Fruit fly (Drosophila melanogaster): ENCODE results near the gene btd.

btd gene

DNA sequence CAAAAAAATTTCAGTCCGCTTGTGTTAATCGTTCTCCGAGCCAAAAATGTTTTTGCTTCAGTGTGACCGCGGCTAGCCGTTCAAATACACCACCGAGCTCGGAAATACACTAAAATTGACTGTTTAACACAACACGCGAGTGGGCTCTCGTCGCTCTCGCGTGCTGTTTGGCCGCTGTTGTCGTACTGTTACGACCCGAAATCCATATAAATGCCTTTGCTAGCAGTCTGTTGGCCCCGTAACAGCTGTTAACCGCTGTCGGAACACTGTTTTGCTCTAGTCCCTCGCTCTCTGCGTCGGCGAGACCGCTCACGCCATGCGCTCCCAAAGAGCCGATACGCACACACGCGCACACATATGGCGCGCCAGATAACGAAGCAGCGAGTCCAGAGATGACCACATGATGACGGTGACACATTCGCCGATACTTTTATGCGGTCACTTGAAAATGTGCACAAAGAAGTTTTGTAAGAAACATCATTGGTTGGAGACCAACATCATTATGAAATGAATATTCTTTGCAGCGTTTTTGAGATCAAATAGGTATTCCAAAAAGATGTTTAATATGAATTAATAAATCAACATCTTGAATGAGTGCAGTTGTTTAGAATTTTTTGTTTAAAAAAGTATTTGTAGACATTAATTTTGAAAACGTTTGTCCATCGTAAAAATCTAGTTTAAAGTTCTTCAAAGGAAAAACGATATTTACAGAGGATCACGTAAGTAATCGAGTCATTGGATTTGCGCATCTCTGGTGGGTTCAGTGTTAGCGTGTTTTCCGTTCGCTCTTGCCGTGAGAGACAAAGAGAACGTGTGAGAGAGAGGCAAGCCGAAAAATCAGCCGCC, 8.2 kb upstream of the btd start (continued):
- peak; percentile 24 for TF ChIP-seq eyg (GFP tag; optimal IDR thresholded peaks at IDR 0.05)
- no peak for TF ChIP-seq prd (optimal IDR thresholded peaks at IDR 0.05)
- TF ChIP-seq prd (GFP tag; IDR thresholded peaks at IDR 0.05): peak; percentile 35; the same call in 2 of the 3 replicates
- TF ChIP-seq emc (GFP tag; optimal IDR thresholded peaks at IDR 0.05): no peak
- no peak for TF ChIP-seq CG12071 (GFP tag; optimal IDR thresholded peaks at IDR 0.05)
- no peak for TF ChIP-seq CG4707 (GFP tag; optimal IDR thresholded peaks at IDR 0.05)
- TF ChIP-seq jing (GFP tag; optimal IDR thresholded peaks at IDR 0.05): no peak
- TF ChIP-seq CG3847 (GFP tag; IDR thresholded peaks at IDR 0.05): peak; percentile 66
- TF ChIP-seq sob (GFP tag; IDR thresholded peaks at IDR 0.05): no peak; the same call in 1 of the 2 replicates
- peak in 1 of 2 experiments; percentile 45 for TF ChIP-seq insv (GFP tag; optimal IDR thresholded peaks at IDR 0.05)
- peak; percentile 36 for TF ChIP-seq cg (GFP tag; optimal IDR thresholded peaks at IDR 0.05)
- peak; percentile 37 for TF ChIP-seq dm (GFP tag; optimal IDR thresholded peaks at IDR 0.05)
- peak; percentile 72 for TF ChIP-seq CG3281 (GFP tag; optimal IDR thresholded peaks at IDR 0.05)
- 0 out of 2 replicates have a peak, but pooled peaks have one; percentile 27 for TF ChIP-seq ara (GFP tag; IDR thresholded peaks at IDR 0.05)
- TF ChIP-seq mirr (GFP tag; optimal IDR thresholded peaks at IDR 0.05): no peak
- TF ChIP-seq CG30431 (GFP tag; optimal IDR thresholded peaks at IDR 0.05): no peak
- no peak for TF ChIP-seq esg (GFP tag; conservative IDR thresholded peaks at IDR 0.05)
- peak; percentile 18; the same call in 1 of the 3 replicates for TF ChIP-seq CG6791 (GFP tag; IDR thresholded peaks at IDR 0.05; ENCODE audit: partially characterized antibody)
- TF ChIP-seq cas (GFP tag; IDR thresholded peaks at IDR 0.05): no peak
- no peak for TF ChIP-seq bigmax (GFP tag; optimal IDR thresholded peaks at IDR 0.05)
- TF ChIP-seq CG32772 (GFP tag; IDR thresholded peaks at IDR 0.05): no peak
- TF ChIP-seq CG9727 (GFP tag; optimal IDR thresholded peaks at IDR 0.05): peak; percentile 68
- no peak for TF ChIP-seq sc (optimal IDR thresholded peaks at IDR 0.05)
- no peak for TF ChIP-seq sc (GFP tag; optimal IDR thresholded peaks at IDR 0.05)
- TF ChIP-seq NK7.1 (GFP tag; optimal IDR thresholded peaks at IDR 0.05): peak; percentile 0
- no peak for TF ChIP-seq sqz (GFP tag; optimal IDR thresholded peaks at IDR 0.05)
- TF ChIP-seq CHES-1-like (GFP tag; optimal IDR thresholded peaks at IDR 0.05): peak; percentile 45
- no peak for TF ChIP-seq CG17612 (GFP tag; IDR thresholded peaks at IDR 0.05)
- TF ChIP-seq CG13894 (tag; optimal IDR thresholded peaks at IDR 0.05): peak; percentile 27
- peak; percentile 34 for TF ChIP-seq Neu2 (GFP tag; optimal IDR thresholded peaks at IDR 0.05; ENCODE audit: borderline replicate concordance)
- TF ChIP-seq tx (GFP tag; optimal IDR thresholded peaks at IDR 0.05): peak; percentile 61
- no peak for TF ChIP-seq ash1 (GFP tag; optimal IDR thresholded peaks at IDR 0.05)
- TF ChIP-seq kah (GFP tag; optimal IDR thresholded peaks at IDR 0.05): no peak
- TF ChIP-seq Med (GFP tag): peak; percentile 85
- no peak for TF ChIP-seq E2f2 (GFP tag; IDR thresholded peaks at IDR 0.05)
- TF ChIP-seq dysf (GFP tag; IDR thresholded peaks at IDR 0.05): peak; percentile 56; the same call in 2 of the 3 replicates
- no peak for TF ChIP-seq toy (GFP tag; IDR thresholded peaks at IDR 0.05)
- peak; percentile 61 for TF ChIP-seq pho (GFP tag; optimal IDR thresholded peaks at IDR 0.05)
- TF ChIP-seq CG34224 (GFP tag; IDR thresholded peaks at IDR 0.05; ENCODE audit: partially characterized antibody): peak; percentile 59
- peak; percentile 72 for TF ChIP-seq CG7786 (GFP tag; optimal IDR thresholded peaks at IDR 0.05)
- TF ChIP-seq CG14050 (GFP tag; IDR thresholded peaks at IDR 0.05): no peak
- no peak for TF ChIP-seq gcm2 (GFP tag; optimal IDR thresholded peaks at IDR 0.05)
- TF ChIP-seq tna (GFP tag; IDR thresholded peaks at IDR 0.05; ENCODE audit: partially characterized antibody): no peak
- peak; percentile 33 for TF ChIP-seq slp2 (GFP tag; optimal IDR thresholded peaks at IDR 0.05)
- no peak for TF ChIP-seq fd64A (GFP tag; optimal IDR thresholded peaks at IDR 0.05)
- TF ChIP-seq ci (GFP tag; IDR thresholded peaks at IDR 0.05): peak; percentile 21; the same call in 1 of the 3 replicates
- no peak for TF ChIP-seq usp (GFP tag; optimal IDR thresholded peaks at IDR 0.05)
- TF ChIP-seq CG12236 (GFP tag; optimal IDR thresholded peaks at IDR 0.05): no peak
- TF ChIP-seq CG4854 (GFP tag; optimal IDR thresholded peaks at IDR 0.05): no peak
- TF ChIP-seq Lpt (GFP tag; optimal IDR thresholded peaks at IDR 0.05): no peak
